3 worm cellular contexts compared by ENCODE assay signal in genomic region chrIV:15646418-15647220, ce11.
TF ChIP-seq lines count a peak whose summit lies in the region.

TSS of gene Y105C5A.1268 (minus strand) at chrIV:15646468.
TSS of gene Y105C5A.1272 (plus strand) at chrIV:15646992.

TF ChIP-seq in whole organism, L1 larva, 84 proteins besides CTCF, POLR2A, EP300 and RAD21 (continued from another document and continues in another):
- TF ChIP-seq zip-4 (GFP tag; optimal IDR thresholded peaks at IDR 0.05; lab: Kevin White, UChicago) (peak; percentile 99), sox-4 (tag; optimal IDR thresholded peaks at IDR 0.05; lab: Kevin White, UChicago) (peak; percentile 70), mab-9 (GFP tag; IDR thresholded peaks at IDR 0.05; lab: Robert Waterston, UW) (peak; percentile 93), mdl-1 (tag; optimal IDR thresholded peaks at IDR 0.05; lab: Kevin White, UChicago) (peak in 1 of 2 experiments; percentile 87), ceh-88 (GFP tag; IDR thresholded peaks at IDR 0.05; lab: Robert Waterston, UW) (peak; percentile 91), mef-2 (tag; optimal IDR thresholded peaks at IDR 0.05; lab: Kevin White, UChicago) (peak; percentile 6), lin-15B (tag; optimal IDR thresholded peaks at IDR 0.05; lab: Kevin White, UChicago) (peak; percentile 42), aly-2 (tag; optimal IDR thresholded peaks at IDR 0.05; lab: Kevin White, UChicago) (peak; percentile 51), pax-3 (tag; optimal IDR thresholded peaks at IDR 0.05; lab: Kevin White, UChicago) (peak; percentile 90), hpl-2 (GFP tag; optimal IDR thresholded peaks at IDR 0.05; lab: Kevin White, UChicago) (peak; percentile 92), nhr-11 (tag; optimal IDR thresholded peaks at IDR 0.05; lab: Kevin White, UChicago) (peak; percentile 85), fkh-10 (GFP tag; optimal IDR thresholded peaks at IDR 0.05; lab: Kevin White, UChicago) (peak; percentile 73), nhr-77 (tag; optimal IDR thresholded peaks at IDR 0.05; lab: Kevin White, UChicago) (peak; percentile 87), swsn-7 (tag; optimal IDR thresholded peaks at IDR 0.05; lab: Kevin White, UChicago) (peak; percentile 100), unc-130 (tag; optimal IDR thresholded peaks at IDR 0.05; lab: Kevin White, UChicago) (peak; percentile 75), skn-1 (tag; optimal IDR thresholded peaks at IDR 0.05; lab: Kevin White, UChicago) (peak; percentile 55), ztf-11 (tag; optimal IDR thresholded peaks at IDR 0.05; lab: Kevin White, UChicago) (peak in 1 of 2 experiments; percentile 76), egl-13 (tag; optimal IDR thresholded peaks at IDR 0.05; lab: Kevin White, UChicago) (peak; percentile 84), ztf-4 (tag; optimal IDR thresholded peaks at IDR 0.05; lab: Kevin White, UChicago) (peak; percentile 93), ama-1 (optimal IDR thresholded peaks at IDR 0.05; lab: Kevin White, UChicago) (peak; percentile 71), lsy-2 (tag; optimal IDR thresholded peaks at IDR 0.05; lab: Kevin White, UChicago) (peak; percentile 90 to 91), efl-1 (optimal IDR thresholded peaks at IDR 0.05; lab: Kevin White, UChicago) (peak; percentile 87 to 94), efl-1 (GFP tag; optimal IDR thresholded peaks at IDR 0.05 in 1 of 2; lab: Kevin White, UChicago) (peak; percentile 63 to 96), pqm-1 (tag; optimal IDR thresholded peaks at IDR 0.05; lab: Kevin White, UChicago) (peak; percentile 2), nhr-85 (tag; lab: Kevin White, UChicago) (peak; percentile 96), dsc-1 (tag; optimal IDR thresholded peaks at IDR 0.05; lab: Kevin White, UChicago) (peak; percentile 90), C16A3.4 (tag; optimal IDR thresholded peaks at IDR 0.05; lab: Kevin White, UChicago) (peak; percentile 82), blmp-1 (tag; optimal IDR thresholded peaks at IDR 0.05; lab: Kevin White, UChicago) (peak; percentile 44), F16B12.6 (tag; optimal IDR thresholded peaks at IDR 0.05; lab: Kevin White, UChicago) (peak; percentile 95), lir-3 (tag; optimal IDR thresholded peaks at IDR 0.05; lab: Kevin White, UChicago; ENCODE audit: poor library complexity) (peak; percentile 81), xbp-1 (tag; optimal IDR thresholded peaks at IDR 0.05; lab: Kevin White, UChicago) (peak; percentile 91), elt-2 (tag; optimal IDR thresholded peaks at IDR 0.05; lab: Kevin White, UChicago) (peak; percentile 91), vab-15 (tag; optimal IDR thresholded peaks at IDR 0.05; lab: Kevin White, UChicago) (peak; percentile 20), fos-1 (tag; optimal IDR thresholded peaks at IDR 0.05; lab: Kevin White, UChicago) (peak; percentile 74), nhr-71 (tag; optimal IDR thresholded peaks at IDR 0.05; lab: Kevin White, UChicago) (peak; percentile 98), rnt-1 (tag; optimal IDR thresholded peaks at IDR 0.05; lab: Kevin White, UChicago) (peak; percentile 92), nhr-20 (tag; optimal IDR thresholded peaks at IDR 0.05; lab: Kevin White, UChicago) (peak; percentile 93), fkh-8 (tag; optimal IDR thresholded peaks at IDR 0.05; lab: Kevin White, UChicago) (peak; percentile 89), fkh-4 (tag; optimal IDR thresholded peaks at IDR 0.05; lab: Kevin White, UChicago; ENCODE audit: borderline replicate concordance) (peak; percentile 66), nhr-237 (tag; optimal IDR thresholded peaks at IDR 0.05; lab: Kevin White, UChicago) (peak; percentile 87), lin-14 (GFP tag; optimal IDR thresholded peaks at IDR 0.05; lab: Kevin White, UChicago) (peak; percentile 95), unc-86 (tag; optimal IDR thresholded peaks at IDR 0.05; lab: Kevin White, UChicago) (peak; percentile 98), nhr-47 (tag; optimal IDR thresholded peaks at IDR 0.05; lab: Kevin White, UChicago) (peak; percentile 97)

TF ChIP-seq in whole organism, L3 larva, 47 proteins besides CTCF, POLR2A, EP300 and RAD21 (continued from another document):
- TF ChIP-seq lsy-12 (tag; optimal IDR thresholded peaks at IDR 0.05; lab: Kevin White, UChicago): peak; percentile 56
- TF ChIP-seq R02D3.7 (tag; optimal IDR thresholded peaks at IDR 0.05; lab: Kevin White, UChicago): peak; percentile 69
- peak; percentile 38 for TF ChIP-seq elt-1 (tag; optimal IDR thresholded peaks at IDR 0.05; lab: Kevin White, UChicago)
- TF ChIP-seq zag-1 (tag; optimal IDR thresholded peaks at IDR 0.05; lab: Kevin White, UChicago): peak; percentile 61
- peak; percentile 73 for TF ChIP-seq fkh-10 (GFP tag; optimal IDR thresholded peaks at IDR 0.05; lab: Kevin White, UChicago)
- TF ChIP-seq nhr-77 (tag; optimal IDR thresholded peaks at IDR 0.05; lab: Kevin White, UChicago): peak; percentile 74
- peak; percentile 69 for TF ChIP-seq lin-39 (tag; optimal IDR thresholded peaks at IDR 0.05; lab: Kevin White, UChicago)
- peak; percentile 92 for TF ChIP-seq hmg-11 (tag; optimal IDR thresholded peaks at IDR 0.05; lab: Kevin White, UChicago)
- peak; percentile 85 for TF ChIP-seq pha-4 (tag; optimal IDR thresholded peaks at IDR 0.05; lab: Kevin White, UChicago)

TF ChIP-seq in whole organism, young adult, 124 proteins besides CTCF, POLR2A, EP300 and RAD21 (continued from another document):
- peak; percentile 65 for TF ChIP-seq gei-17 (GFP tag; optimal IDR thresholded peaks at IDR 0.05; lab: Kevin White, UChicago)
